Worm (Caenorhabditis elegans): ENCODE results near the gene C03B1.6.

C03B1.6 gene

ce11 chrX:6350016-6350415 is at the start of gene C03B1.6:
Gene C03B1.6, plus strand, starts transcription at chrX:6350316.
- TF ChIP-seq jun-1 (tag; optimal IDR thresholded peaks at IDR 0.05) (no peak), dsc-1 (tag; optimal IDR thresholded peaks at IDR 0.05) (peak; percentile 7), grh-1 (GFP tag; IDR thresholded peaks at IDR 0.05) (no peak), swsn-7 (tag; optimal IDR thresholded peaks at IDR 0.05) (no peak), vab-15 (tag; optimal IDR thresholded peaks at IDR 0.05) (no peak), irx-1 (tag; optimal IDR thresholded peaks at IDR 0.05) (no peak)

- TF ChIP-seq mef-2 (tag; optimal IDR thresholded peaks at IDR 0.05) (no peak), nhr-85 (tag) (no peak), sup-37 (GFP tag; optimal IDR thresholded peaks at IDR 0.05) (no peak), efl-1 (optimal IDR thresholded peaks at IDR 0.05) (no peak), efl-1 (GFP tag; optimal IDR thresholded peaks at IDR 0.05 in 1 of 2) (no peak), lin-13 (GFP tag; optimal IDR thresholded peaks at IDR 0.05) (no peak), nhr-237 (tag; optimal IDR thresholded peaks at IDR 0.05) (no peak), nhr-47 (tag; optimal IDR thresholded peaks at IDR 0.05) (no peak), jun-1 (tag; optimal IDR thresholded peaks at IDR 0.05) (no peak), snpc-4 (tag; optimal IDR thresholded peaks at IDR 0.05) (no peak), lin-35 (GFP tag; optimal IDR thresholded peaks at IDR 0.05) (no peak), nhr-90 (tag; optimal IDR thresholded peaks at IDR 0.05; ENCODE audit: poor library complexity) (no peak), vab-15 (tag; optimal IDR thresholded peaks at IDR 0.05) (no peak), zip-4 (GFP tag; optimal IDR thresholded peaks at IDR 0.05) (no peak), nhr-84 (tag; optimal IDR thresholded peaks at IDR 0.05) (no peak), blmp-1 (tag; optimal IDR thresholded peaks at IDR 0.05) (no peak), isw-1 (GFP tag; IDR thresholded peaks at IDR 0.05) (no peak)
Observed at ce11 chrX:6311391-6311790, 38.7 kb upstream of the C03B1.6 start, which contains the start of gene npr-38. Gene npr-38, plus strand, starts transcription at chrX:6311691.

ce11 chrX:6318803-6319202 is 31.3 kb upstream of the C03B1.6 start:
- TF ChIP-seq lin-14 (GFP tag; optimal IDR thresholded peaks at IDR 0.05) (peak; percentile 31), nhr-85 (tag) (peak; percentile 84), fos-1 (tag; optimal IDR thresholded peaks at IDR 0.05) (no peak), tbx-2 (tag; optimal IDR thresholded peaks at IDR 0.05) (peak; percentile 1), pax-3 (tag; optimal IDR thresholded peaks at IDR 0.05) (no peak), grh-1 (GFP tag; IDR thresholded peaks at IDR 0.05) (0 out of 2 replicates have a peak, but pooled peaks have one; percentile 12), mep-1 (tag; optimal IDR thresholded peaks at IDR 0.05) (peak; percentile 6)

ce11 chrX:6319546-6319945 is 30.6 kb upstream of the C03B1.6 start, which contains the start of gene chtb-3:
Gene chtb-3, minus strand, starts transcription at chrX:6319646.
- TF ChIP-seq zag-1 (tag; optimal IDR thresholded peaks at IDR 0.05) (no peak), skn-1 (tag; optimal IDR thresholded peaks at IDR 0.05) (no peak), fkh-8 (tag; optimal IDR thresholded peaks at IDR 0.05) (no peak), irx-1 (tag; optimal IDR thresholded peaks at IDR 0.05) (no peak), sptf-1 (tag; optimal IDR thresholded peaks at IDR 0.05) (no peak)

- TF ChIP-seq vab-15 (tag; optimal IDR thresholded peaks at IDR 0.05): no peak
- TF ChIP-seq hpl-2 (GFP tag; optimal IDR thresholded peaks at IDR 0.05): no peak
- peak; percentile 29; the same call in 1 of the 2 replicates for TF ChIP-seq nhr-19 (GFP tag; conservative IDR thresholded peaks at IDR 0.05)
- peak; percentile 80 for TF ChIP-seq pag-3 (tag; optimal IDR thresholded peaks at IDR 0.05; ENCODE audit: borderline replicate concordance, insufficient read depth)
- TF ChIP-seq ceh-63 (GFP tag; optimal IDR thresholded peaks at IDR 0.05): no peak
- TF ChIP-seq lin-39 (tag; optimal IDR thresholded peaks at IDR 0.05): no peak
- no peak for TF ChIP-seq nhr-28 (tag; optimal IDR thresholded peaks at IDR 0.05)
- TF ChIP-seq elt-2 (tag; optimal IDR thresholded peaks at IDR 0.05): no peak
- peak; percentile 20 for TF ChIP-seq irx-1 (tag; optimal IDR thresholded peaks at IDR 0.05)
- no peak for TF ChIP-seq nhr-11 (tag; optimal IDR thresholded peaks at IDR 0.05)
- no peak for TF ChIP-seq sup-37 (GFP tag; optimal IDR thresholded peaks at IDR 0.05)
- TF ChIP-seq lin-15B (tag; optimal IDR thresholded peaks at IDR 0.05): no peak
- no peak for TF ChIP-seq fkh-4 (tag; optimal IDR thresholded peaks at IDR 0.05; ENCODE audit: borderline replicate concordance)
- TF ChIP-seq hlh-4 (tag; optimal IDR thresholded peaks at IDR 0.05): no peak
- TF ChIP-seq hlh-17 (GFP tag; optimal IDR thresholded peaks at IDR 0.05; ENCODE audit: borderline replicate concordance): no peak
- TF ChIP-seq zag-1 (tag; optimal IDR thresholded peaks at IDR 0.05): no peak
- no peak for TF ChIP-seq aly-2 (tag; optimal IDR thresholded peaks at IDR 0.05)
- no peak for TF ChIP-seq skn-1 (tag; optimal IDR thresholded peaks at IDR 0.05)
- TF ChIP-seq isw-1 (GFP tag; IDR thresholded peaks at IDR 0.05): no peak
- no peak for TF ChIP-seq F16B12.6 (tag; optimal IDR thresholded peaks at IDR 0.05)
- TF ChIP-seq fos-1 (tag; optimal IDR thresholded peaks at IDR 0.05): no peak
- 0 out of 2 replicates have a peak, but pooled peaks have one; percentile 38 for TF ChIP-seq grh-1 (GFP tag; IDR thresholded peaks at IDR 0.05)
- TF ChIP-seq pax-3 (tag; optimal IDR thresholded peaks at IDR 0.05): no peak
- no peak for TF ChIP-seq unc-62 (GFP tag; optimal IDR thresholded peaks at IDR 0.05)
- no peak for TF ChIP-seq fkh-8 (tag; optimal IDR thresholded peaks at IDR 0.05)
Observed at ce11 chrX:6320887-6321286, 29.2 kb upstream of the C03B1.6 start.
